Worm (Caenorhabditis elegans) whole organism, early embryonic: ENCODE data around the gene fbxa-183.

ENCODE experiments used
- B0310.2 ChIP-seq: sonication (generic microtip); optimal IDR thresholded peaks from 2 replicates; lab custom pipeline; 2016; ENCODE audit warnings: mild to moderate bottlenecking, missing genetic modification characterization, missing compliant biosample characterization
- F13C5.2 ChIP-seq: sonication (generic microtip); optimal IDR thresholded peaks from 2 replicates; lab custom pipeline; 2017; ENCODE audit warnings: mild to moderate bottlenecking, missing genetic modification characterization, inconsistent platforms, missing compliant biosample characterization
- ama-1 ChIP-seq: fragments of 150-350 bp; optimal IDR thresholded peaks from 2 replicates; lab custom pipeline; 2014
- ceh-13 ChIP-seq: fragments of 200-800 bp; sonication (Bioruptor generic); optimal IDR thresholded peaks from 2 replicates; lab custom pipeline; 2018; ENCODE audit warnings: mild to moderate bottlenecking, missing genetic modification characterization, missing compliant biosample characterization
- ceh-36 ChIP-seq: sonication (generic microtip); optimal IDR thresholded peaks from 2 replicates; lab custom pipeline; 2016; ENCODE audit warnings: missing genetic modification characterization, inconsistent platforms, missing compliant biosample characterization
- ets-7 ChIP-seq: sonication (generic microtip); optimal IDR thresholded peaks from 2 replicates; lab custom pipeline; 2016; ENCODE audit warnings: missing genotype, missing genetic modification characterization, missing compliant biosample characterization
- flt-1 ChIP-seq: fragments of 200-800 bp; sonication (Bioruptor generic); IDR thresholded peaks from 2 replicates; pipeline ENCODE4 v1.3.6; 2022; ENCODE audit warnings: missing genetic modification characterization, missing compliant biosample characterization
- hnd-1 ChIP-seq: sonication (generic microtip); optimal IDR thresholded peaks from 2 replicates; lab custom pipeline; 2016; ENCODE audit warnings: missing genetic modification characterization, missing compliant biosample characterization
- pes-1 ChIP-seq: fragments of 200-800 bp; sonication (Bioruptor generic); IDR thresholded peaks from 2 replicates; pipeline ENCODE4 v1.3.6; 2022; ENCODE audit warnings: missing genetic modification reagents, missing genetic modification characterization, missing compliant biosample characterization
- scrt-1 ChIP-seq: fragments of 200-800 bp; sonication (Bioruptor generic); IDR thresholded peaks from 2 replicates; pipeline ENCODE4 v1.3.6; 2022; ENCODE audit warnings: missing genetic modification characterization, missing compliant biosample characterization
- sea-1 ChIP-seq: fragments of 200-800 bp; sonication (Bioruptor generic); conservative IDR thresholded peaks from 2 replicates; pipeline ENCODE4 v1.3.6; 2022; ENCODE audit warnings: missing genetic modification characterization, missing compliant biosample characterization
- tbx-11 ChIP-seq: fragments of 200-800 bp; sonication (Bioruptor generic); IDR thresholded peaks from 2 replicates; pipeline ENCODE4 v1.3.6; 2022; ENCODE audit warnings: missing genetic modification characterization, missing compliant biosample characterization
- tbx-37 ChIP-seq: fragments of 200-800 bp; sonication (Bioruptor generic); conservative IDR thresholded peaks from 2 replicates; pipeline ENCODE4 v1.3.6; 2022; ENCODE audit warnings: missing genetic modification reagents, missing genetic modification characterization, missing compliant biosample characterization
- tra-4 ChIP-seq: sonication (generic microtip); optimal IDR thresholded peaks from 2 replicates; lab custom pipeline; 2017; ENCODE audit warnings: missing genetic modification characterization, missing compliant biosample characterization

ce11 chrV:5774137-5774536 is 8.4 kb downstream of the fbxa-183 start:
- no peak for TF ChIP-seq F13C5.2
- no peak for TF ChIP-seq hnd-1 (tag; lab: Kevin White, UChicago)
- no peak for TF ChIP-seq sea-1 (GFP tag; lab: Robert Waterston, UW)
- no peak for TF ChIP-seq B0310.2 (tag; lab: Kevin White, UChicago)
- no peak for TF ChIP-seq tra-4 (tag; lab: Kevin White, UChicago)
- no peak for TF ChIP-seq ceh-36 (tag; lab: Kevin White, UChicago)
- TF ChIP-seq ama-1 = no peak
- no peak for TF ChIP-seq pes-1
- TF ChIP-seq flt-1 (GFP tag; lab: Robert Waterston, UW) = no peak
- no peak for TF ChIP-seq ceh-13
- TF ChIP-seq scrt-1 = no peak
- TF ChIP-seq ets-7 (tag; lab: Kevin White, UChicago) = no peak
- TF ChIP-seq tbx-37 (GFP tag; lab: Robert Waterston, UW) = no peak
- TF ChIP-seq tbx-11 (GFP tag; lab: Robert Waterston, UW) = no peak
